Fruit fly (Drosophila melanogaster): ENCODE results near the gene CG18094.

CG18094 gene

dm6 chr2L:19492934-19493686 lies 3.0 kb downstream of the CG18094 start, which contains the start of the genes swm and Ctu2 (continued):
- TF ChIP-seq cg (GFP tag; optimal IDR thresholded peaks at IDR 0.05) (peak; percentile 94), Meics (GFP tag; optimal IDR thresholded peaks at IDR 0.05) (no peak), CG6765 (GFP tag; optimal IDR thresholded peaks at IDR 0.05) (no peak), HHEX (GFP tag; optimal IDR thresholded peaks at IDR 0.05) (no peak), CG7271 (tag; optimal IDR thresholded peaks at IDR 0.05) (no peak), CG3163 (GFP tag; optimal IDR thresholded peaks at IDR 0.05) (no peak), danr (GFP tag; IDR thresholded peaks at IDR 0.05) (0 out of 2 replicates have a peak, but pooled peaks have one; percentile 18), lbe (GFP tag; optimal IDR thresholded peaks at IDR 0.05) (peak; percentile 27), CG42726 (GFP tag; IDR thresholded peaks at IDR 0.05; ENCODE audit: partially characterized antibody) (0 out of 2 replicates have a peak, but pooled peaks have one; percentile 11), mam (GFP tag; optimal IDR thresholded peaks at IDR 0.05) (peak; percentile 20), bsh (GFP tag; optimal IDR thresholded peaks at IDR 0.05) (peak in 1 of 2 experiments; percentile 67), jumu (GFP tag; optimal IDR thresholded peaks at IDR 0.05) (no peak), CrebB (tag; optimal IDR thresholded peaks at IDR 0.05) (peak; percentile 9), klu (GFP tag; IDR thresholded peaks at IDR 0.05) (peak; percentile 36; the same call in 1 of the 2 replicates), vvl (GFP tag; IDR thresholded peaks at IDR 0.05) (peak; percentile 54), TFAM (GFP tag; optimal IDR thresholded peaks at IDR 0.05) (no peak), abd-A (tag; optimal IDR thresholded peaks at IDR 0.05) (no peak), CG4424 (GFP tag; optimal IDR thresholded peaks at IDR 0.05) (peak; percentile 67), CG10209 (GFP tag; optimal IDR thresholded peaks at IDR 0.05) (no peak), Ets97D (GFP tag; optimal IDR thresholded peaks at IDR 0.05) (no peak), bab2 (GFP tag; optimal IDR thresholded peaks at IDR 0.05) (no peak), fd3F (GFP tag; optimal IDR thresholded peaks at IDR 0.05) (peak; percentile 72), CG32532 (GFP tag; IDR thresholded peaks at IDR 0.05) (peak; percentile 70), CG14667 (GFP tag; IDR thresholded peaks at IDR 0.05) (no peak), NC2α (GFP tag; optimal IDR thresholded peaks at IDR 0.05) (no peak), fd64A (GFP tag; optimal IDR thresholded peaks at IDR 0.05) (no peak), Awh (GFP tag; IDR thresholded peaks at IDR 0.05) (no peak), ro (GFP tag; IDR thresholded peaks at IDR 0.05) (no peak), CG12155 (GFP tag; optimal IDR thresholded peaks at IDR 0.05) (peak; percentile 60), CG12071 (GFP tag; optimal IDR thresholded peaks at IDR 0.05) (no peak), CG15696 (tag; optimal IDR thresholded peaks at IDR 0.05) (peak; percentile 80)

DNA sequence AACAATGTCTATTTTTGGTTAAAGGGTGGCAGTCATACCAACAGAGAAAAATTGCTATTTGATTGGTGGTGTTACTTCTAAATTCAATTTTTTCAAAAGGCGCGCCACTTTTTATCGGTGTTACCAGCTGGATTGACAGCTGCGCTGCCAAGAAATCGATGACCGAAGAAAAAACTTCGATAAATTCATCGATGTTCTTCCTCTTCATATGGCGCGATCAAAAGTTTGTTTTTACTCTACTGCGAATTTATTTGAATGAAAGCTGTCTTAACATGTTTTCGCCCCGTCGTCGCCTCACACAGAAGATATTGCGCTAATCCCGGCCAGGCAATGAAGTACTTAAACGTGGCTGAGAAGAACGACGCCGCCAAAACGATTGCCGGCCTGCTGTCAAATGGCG lies 7.9 kb downstream of the CG18094 start, which contains the start of gene Top3alpha:
Gene Top3alpha, plus strand, starts transcription at position 186 of the 400 bp plus-strand sequence.
- TF ChIP-seq CG3281 (GFP tag; optimal IDR thresholded peaks at IDR 0.05) = no peak
- TF ChIP-seq Sin3A (optimal IDR thresholded peaks at IDR 0.05) = peak; percentile 48
- no peak for TF ChIP-seq E2f1 (GFP tag; IDR thresholded peaks at IDR 0.05)
- peak; percentile 52 for TF ChIP-seq CG14710 (tag; optimal IDR thresholded peaks at IDR 0.05)
- no peak for TF ChIP-seq NFAT (GFP tag; IDR thresholded peaks at IDR 0.05)
- TF ChIP-seq GATAe (GFP tag; conservative IDR thresholded peaks at IDR 0.05) = no peak
- TF ChIP-seq CG9609 (GFP tag; optimal IDR thresholded peaks at IDR 0.05) = no peak
- TF ChIP-seq Atf6 (GFP tag; IDR thresholded peaks at IDR 0.05) = no peak
- TF ChIP-seq Dref (GFP tag; IDR thresholded peaks at IDR 0.05) = peak; percentile 95
- TF ChIP-seq pzg (GFP tag; optimal IDR thresholded peaks at IDR 0.05) = peak; percentile 83
- TF ChIP-seq CkIIα-i1 (GFP tag; IDR thresholded peaks at IDR 0.05) = no peak
- no peak for TF ChIP-seq CG8924 (tag; optimal IDR thresholded peaks at IDR 0.05)
- TF ChIP-seq pho (GFP tag; optimal IDR thresholded peaks at IDR 0.05) = no peak
- no peak for TF ChIP-seq CG31224 (GFP tag; IDR thresholded peaks at IDR 0.05)
- no peak for TF ChIP-seq dmrt99B (tag; optimal IDR thresholded peaks at IDR 0.05)
- no peak for TF ChIP-seq org-1 (GFP tag; optimal IDR thresholded peaks at IDR 0.05)
- 0 out of 4 replicates have a peak, but pooled peaks have one; percentile 10 for TF ChIP-seq chinmo (GFP tag; IDR thresholded peaks at IDR 0.05; ENCODE audit: partially characterized antibody)
- TF ChIP-seq CrebB (tag; optimal IDR thresholded peaks at IDR 0.05) = no peak
- no peak for TF ChIP-seq CG3163 (GFP tag; optimal IDR thresholded peaks at IDR 0.05)
- TF ChIP-seq YL-1 (GFP tag; optimal IDR thresholded peaks at IDR 0.05) = peak; percentile 47
- no peak for TF ChIP-seq CG15269 (tag; optimal IDR thresholded peaks at IDR 0.05)
- TF ChIP-seq Adf1 (GFP tag; IDR thresholded peaks at IDR 0.05) = peak; percentile 32; the same call in 1 of the 2 replicates
